Worm (Caenorhabditis elegans): ENCODE data around the gene BE10.3.

Gene BE10.3

ce11 chrIII:12807726-12808125, at the start of gene BE10.3:
TSS of gene BE10.3 (plus strand) at chrIII:12808026.
- TF ChIP-seq pes-1 (GFP tag; IDR thresholded peaks at IDR 0.05) (no peak), ama-1 (optimal IDR thresholded peaks at IDR 0.05) (no peak), ceh-36 (tag; optimal IDR thresholded peaks at IDR 0.05) (no peak), F13C5.2 (tag; optimal IDR thresholded peaks at IDR 0.05) (no peak), tra-4 (tag; optimal IDR thresholded peaks at IDR 0.05) (no peak), scrt-1 (GFP tag; IDR thresholded peaks at IDR 0.05) (no peak), B0310.2 (tag; optimal IDR thresholded peaks at IDR 0.05) (no peak), tbx-37 (GFP tag; conservative IDR thresholded peaks at IDR 0.05) (no peak), tbx-11 (GFP tag; IDR thresholded peaks at IDR 0.05) (no peak), aly-1 (tag; optimal IDR thresholded peaks at IDR 0.05) (no peak), ceh-13 (GFP tag; optimal IDR thresholded peaks at IDR 0.05) (no peak), hnd-1 (tag; optimal IDR thresholded peaks at IDR 0.05) (no peak), flt-1 (GFP tag; IDR thresholded peaks at IDR 0.05) (no peak)

ce11 chrIII:12764241-12764640, 43.6 kb upstream of the BE10.3 start, which contains the start of the genes irld-19 and irld-61:
TSS of gene irld-19 (minus strand) at chrIII:12764341.
TSS of gene irld-61 (plus strand) at chrIII:12764553.
- TF ChIP-seq aly-1 (tag; optimal IDR thresholded peaks at IDR 0.05): no peak
- no peak for TF ChIP-seq pes-1 (GFP tag; IDR thresholded peaks at IDR 0.05)
- TF ChIP-seq tbx-37 (GFP tag; conservative IDR thresholded peaks at IDR 0.05): no peak
- no peak for TF ChIP-seq ceh-36 (tag; optimal IDR thresholded peaks at IDR 0.05)
- no peak for TF ChIP-seq tra-4 (tag; optimal IDR thresholded peaks at IDR 0.05)
- TF ChIP-seq F13C5.2 (tag; optimal IDR thresholded peaks at IDR 0.05): no peak
- no peak for TF ChIP-seq B0310.2 (tag; optimal IDR thresholded peaks at IDR 0.05)
- no peak for TF ChIP-seq hnd-1 (tag; optimal IDR thresholded peaks at IDR 0.05)
- TF ChIP-seq scrt-1 (GFP tag; IDR thresholded peaks at IDR 0.05): no peak
- TF ChIP-seq tbx-11 (GFP tag; IDR thresholded peaks at IDR 0.05): no peak
- TF ChIP-seq flt-1 (GFP tag; IDR thresholded peaks at IDR 0.05): no peak
- TF ChIP-seq hmg-4 (GFP tag; optimal IDR thresholded peaks at IDR 0.05): no peak
- no peak for TF ChIP-seq ceh-13 (GFP tag; optimal IDR thresholded peaks at IDR 0.05)
- TF ChIP-seq hmbx-1 (tag; optimal IDR thresholded peaks at IDR 0.05): no peak

- TF ChIP-seq F13C5.2 (tag; optimal IDR thresholded peaks at IDR 0.05) (no peak), B0310.2 (tag; optimal IDR thresholded peaks at IDR 0.05) (no peak), ets-7 (tag; optimal IDR thresholded peaks at IDR 0.05) (no peak), tbx-11 (GFP tag; IDR thresholded peaks at IDR 0.05) (no peak), tbx-37 (GFP tag; conservative IDR thresholded peaks at IDR 0.05) (no peak)
These were observed 34.1 kb upstream of the BE10.3 start for ce11 chrIII:12773753-12774152.

- no peak for TF ChIP-seq ceh-36 (tag; optimal IDR thresholded peaks at IDR 0.05)
- TF ChIP-seq scrt-1 (GFP tag; IDR thresholded peaks at IDR 0.05): no peak
- no peak for TF ChIP-seq tra-4 (tag; optimal IDR thresholded peaks at IDR 0.05)
- no peak for TF ChIP-seq ets-7 (tag; optimal IDR thresholded peaks at IDR 0.05)
These were observed 28.0 kb upstream of the BE10.3 start, which contains the start of gene gab-1 for ce11 chrIII:12779676-12780337. TSS of gene gab-1 (minus strand) at chrIII:12779726.

- TF ChIP-seq tbx-11 (GFP tag; IDR thresholded peaks at IDR 0.05) (no peak), F13C5.2 (tag; optimal IDR thresholded peaks at IDR 0.05) (no peak), aly-1 (tag; optimal IDR thresholded peaks at IDR 0.05) (no peak), hnd-1 (tag; optimal IDR thresholded peaks at IDR 0.05) (no peak), hmbx-1 (tag; optimal IDR thresholded peaks at IDR 0.05) (no peak), tra-4 (tag; optimal IDR thresholded peaks at IDR 0.05) (no peak), ceh-36 (tag; optimal IDR thresholded peaks at IDR 0.05) (no peak), tbx-37 (GFP tag; conservative IDR thresholded peaks at IDR 0.05) (no peak), ceh-13 (GFP tag; optimal IDR thresholded peaks at IDR 0.05) (no peak), hmg-4 (GFP tag; optimal IDR thresholded peaks at IDR 0.05) (no peak), ama-1 (optimal IDR thresholded peaks at IDR 0.05) (no peak), pes-1 (GFP tag; IDR thresholded peaks at IDR 0.05) (no peak), scrt-1 (GFP tag; IDR thresholded peaks at IDR 0.05) (no peak), B0310.2 (tag; optimal IDR thresholded peaks at IDR 0.05) (no peak)
These were observed 23.9 kb upstream of the BE10.3 start for ce11 chrIII:12783878-12784277.

ce11 chrIII:12784854-12785253, 23.0 kb upstream of the BE10.3 start, which contains the start of gene lgc-37:
TSS of gene lgc-37 (plus strand) at chrIII:12785154.
- no peak for TF ChIP-seq hmbx-1 (tag; optimal IDR thresholded peaks at IDR 0.05)
- TF ChIP-seq pes-1 (GFP tag; IDR thresholded peaks at IDR 0.05): no peak
- no peak for TF ChIP-seq ceh-36 (tag; optimal IDR thresholded peaks at IDR 0.05)
- TF ChIP-seq tra-4 (tag; optimal IDR thresholded peaks at IDR 0.05): no peak
- no peak for TF ChIP-seq tbx-37 (GFP tag; conservative IDR thresholded peaks at IDR 0.05)
- TF ChIP-seq ceh-13 (GFP tag; optimal IDR thresholded peaks at IDR 0.05): no peak
- no peak for TF ChIP-seq B0310.2 (tag; optimal IDR thresholded peaks at IDR 0.05)
- no peak for TF ChIP-seq scrt-1 (GFP tag; IDR thresholded peaks at IDR 0.05)

ce11 chrIII:12785427-12785826, 22.4 kb upstream of the BE10.3 start:
- no peak for TF ChIP-seq F13C5.2 (tag; optimal IDR thresholded peaks at IDR 0.05)
- TF ChIP-seq tbx-11 (GFP tag; IDR thresholded peaks at IDR 0.05): no peak
- TF ChIP-seq tbx-37 (GFP tag; conservative IDR thresholded peaks at IDR 0.05): no peak
- no peak for TF ChIP-seq ceh-36 (tag; optimal IDR thresholded peaks at IDR 0.05)
- no peak for TF ChIP-seq hnd-1 (tag; optimal IDR thresholded peaks at IDR 0.05)

- TF ChIP-seq pes-1 (GFP tag; IDR thresholded peaks at IDR 0.05) (no peak), hmbx-1 (tag; optimal IDR thresholded peaks at IDR 0.05) (no peak), ama-1 (optimal IDR thresholded peaks at IDR 0.05) (no peak), flt-1 (GFP tag; IDR thresholded peaks at IDR 0.05) (no peak), B0310.2 (tag; optimal IDR thresholded peaks at IDR 0.05) (no peak), ceh-36 (tag; optimal IDR thresholded peaks at IDR 0.05) (no peak), scrt-1 (GFP tag; IDR thresholded peaks at IDR 0.05) (no peak), hnd-1 (tag; optimal IDR thresholded peaks at IDR 0.05) (no peak), F13C5.2 (tag; optimal IDR thresholded peaks at IDR 0.05) (no peak), aly-1 (tag; optimal IDR thresholded peaks at IDR 0.05) (no peak), sea-1 (GFP tag; conservative IDR thresholded peaks at IDR 0.05) (no peak), tbx-11 (GFP tag; IDR thresholded peaks at IDR 0.05) (no peak), tra-4 (tag; optimal IDR thresholded peaks at IDR 0.05) (no peak), ceh-13 (GFP tag; optimal IDR thresholded peaks at IDR 0.05) (no peak), hmg-4 (GFP tag; optimal IDR thresholded peaks at IDR 0.05) (no peak), tbx-37 (GFP tag; conservative IDR thresholded peaks at IDR 0.05) (no peak), ets-7 (tag; optimal IDR thresholded peaks at IDR 0.05) (no peak)
These were observed 19.6 kb upstream of the BE10.3 start for ce11 chrIII:12788239-12788638.
